Worm (Caenorhabditis elegans) whole organism, young adult: ENCODE results near the gene npr-31.
A peak's percentile ranks its signal among the peaks of the same experiment; 100 is the strongest.

ENCODE experiments used
- B0035.1 ChIP-seq: sonication (generic microtip); optimal IDR thresholded peaks from 2 replicates; lab custom pipeline; 2016; ENCODE audit warnings: missing genetic modification characterization, mild to moderate bottlenecking, missing compliant biosample characterization, missing genotype, missing genetic modification reagents
- C17E4.6 ChIP-seq: fragments of 200-800 bp; sonication (Bioruptor generic); IDR thresholded peaks from 2 replicates; pipeline ENCODE4 v1.3.6; 2022; ENCODE audit warnings: missing genetic modification reagents, missing genetic modification characterization, missing compliant biosample characterization
- F10E7.11 ChIP-seq: sonication (generic microtip); optimal IDR thresholded peaks from 2 replicates; lab custom pipeline; 2017; ENCODE audit warnings: mild to moderate bottlenecking, missing genetic modification characterization, moderate library complexity, missing compliant biosample characterization
- F33H1.4 ChIP-seq: fragments of 200-800 bp; sonication (Bioruptor generic); IDR thresholded peaks from 2 replicates; pipeline ENCODE4 v1.3.6; 2022; ENCODE audit warnings: missing genetic modification reagents, missing genetic modification characterization, missing compliant biosample characterization
- F37B4.10 ChIP-seq: fragments of 200-800 bp; sonication (Bioruptor generic); IDR thresholded peaks from 2 replicates; pipeline ENCODE4 v1.3.6; 2022; ENCODE audit warnings: missing genetic modification characterization, missing compliant biosample characterization
- F39B2.1 ChIP-seq: fragments of 200-800 bp; sonication (Bioruptor generic); IDR thresholded peaks from 2 replicates; pipeline ENCODE4 v1.3.6; 2022; ENCODE audit warnings: missing genetic modification reagents, missing genetic modification characterization, missing compliant biosample characterization
- F57A8.1 ChIP-seq: fragments of 200-800 bp; sonication (Bioruptor generic); optimal IDR thresholded peaks from 2 replicates; lab custom pipeline; 2018; ENCODE audit warnings: mild to moderate bottlenecking, missing genetic modification characterization, moderate library complexity, missing compliant biosample characterization
- K11D2.4 ChIP-seq: fragments of 200-800 bp; sonication (Bioruptor generic); IDR thresholded peaks from 2 replicates; pipeline ENCODE4 v1.3.6; 2022; ENCODE audit warnings: missing genetic modification reagents, missing genetic modification characterization, missing compliant biosample characterization
- Y67H2A.10 ChIP-seq: fragments of 200-800 bp; sonication (Bioruptor generic); conservative IDR thresholded peaks from 2 replicates; pipeline ENCODE4 v1.3.6; 2022; ENCODE audit warnings: missing genetic modification reagents, missing genetic modification characterization, missing compliant biosample characterization
- ZK185.1 ChIP-seq: sonication (generic microtip); optimal IDR thresholded peaks from 2 replicates; lab custom pipeline; 2016; ENCODE audit warnings: mild to moderate bottlenecking, missing genetic modification characterization, missing compliant biosample characterization; ENCODE audit not compliant: poor library complexity, severe bottlenecking
- atf-7 ChIP-seq: sonication (generic microtip); optimal IDR thresholded peaks from 2 replicates; lab custom pipeline; 2017; ENCODE audit warnings: mild to moderate bottlenecking, missing genetic modification characterization, missing compliant biosample characterization
- attf-6 ChIP-seq: fragments of 200-800 bp; sonication (Bioruptor generic); IDR thresholded peaks from 2 replicates; pipeline ENCODE4 v1.3.6; 2022; ENCODE audit warnings: missing genetic modification reagents, missing genetic modification characterization, missing compliant biosample characterization
- ccch-3 ChIP-seq: fragments of 200-800 bp; sonication (Bioruptor generic); optimal IDR thresholded peaks from 2 replicates; lab custom pipeline; 2018; ENCODE audit warnings: mild to moderate bottlenecking, missing genetic modification characterization, missing compliant biosample characterization
- ceh-100 ChIP-seq: fragments of 200-800 bp; sonication (Bioruptor generic); IDR thresholded peaks from 2 replicates; pipeline ENCODE4 v1.3.6; 2022; ENCODE audit warnings: missing genetic modification reagents, missing genetic modification characterization, missing compliant biosample characterization
- ceh-27 ChIP-seq: fragments of 200-800 bp; sonication (Bioruptor generic); optimal IDR thresholded peaks from 2 replicates; lab custom pipeline; 2018; ENCODE audit warnings: mild to moderate bottlenecking, missing genetic modification characterization, moderate library complexity, missing compliant biosample characterization
- ceh-79 ChIP-seq: sonication (generic microtip); optimal IDR thresholded peaks from 2 replicates; lab custom pipeline; 2017; ENCODE audit warnings: mild to moderate bottlenecking, missing genetic modification characterization, missing compliant biosample characterization
- dox-1 ChIP-seq: fragments of 200-800 bp; sonication (Bioruptor generic); IDR thresholded peaks from 2 replicates; pipeline ENCODE4 v1.3.6; 2022; ENCODE audit warnings: missing genetic modification reagents, missing genetic modification characterization, missing compliant biosample characterization
- egl-44 ChIP-seq: fragments of 200-800 bp; sonication (Bioruptor generic); IDR thresholded peaks from 2 replicates; pipeline ENCODE4 v1.3.6; 2022; ENCODE audit warnings: missing genetic modification reagents, missing genetic modification characterization, missing compliant biosample characterization
- ets-4 ChIP-seq: fragments of 200-800 bp; sonication (Bioruptor generic); optimal IDR thresholded peaks from 2 replicates; lab custom pipeline; 2018; ENCODE audit warnings: mild to moderate bottlenecking, missing genetic modification characterization, missing compliant biosample characterization
- fkh-3 ChIP-seq: sonication (generic microtip); optimal IDR thresholded peaks from 2 replicates; lab custom pipeline; 2016; ENCODE audit warnings: mild to moderate bottlenecking, missing genetic modification characterization, missing compliant biosample characterization
- gei-17 ChIP-seq: fragments of 200-800 bp; sonication (Bioruptor generic); optimal IDR thresholded peaks from 2 replicates; lab custom pipeline; 2018; ENCODE audit warnings: mild to moderate bottlenecking, missing genetic modification characterization, missing compliant biosample characterization
- him-1 ChIP-seq: sonication (generic microtip); optimal IDR thresholded peaks from 2 replicates; lab custom pipeline; 2016; ENCODE audit warnings: missing genotype, missing genetic modification reagents, missing genetic modification characterization, missing compliant biosample characterization
- hmg-1.2 ChIP-seq: fragments of 200-800 bp; sonication (Bioruptor generic); IDR thresholded peaks from 2 replicates; pipeline ENCODE4 v1.3.6; 2022; ENCODE audit warnings: missing genetic modification reagents, missing genetic modification characterization, missing compliant biosample characterization
- hmg-20 ChIP-seq: fragments of 200-800 bp; sonication (Bioruptor generic); IDR thresholded peaks from 2 replicates; pipeline ENCODE4 v1.3.6; 2022; ENCODE audit warnings: missing genetic modification reagents, missing genetic modification characterization, missing compliant biosample characterization
- let-526 ChIP-seq: fragments of 200-800 bp; sonication (Bioruptor generic); IDR thresholded peaks from 2 replicates; pipeline ENCODE4 v1.3.6; 2022; ENCODE audit warnings: missing genetic modification reagents, missing genetic modification characterization, missing compliant biosample characterization
- let-607 ChIP-seq, 2 experiments: fragments of 200-800 bp in 1 of 2; sonication (Bioruptor generic) in 1 of 2; sonication (generic microtip) in 1 of 2; optimal IDR thresholded peaks; 2 replicates each; lab custom pipeline; 2016 to 2018; ENCODE audit warnings: mild to moderate bottlenecking in 2 of 2, missing compliant biosample characterization in 2 of 2, missing genetic modification characterization in 2 of 2, moderate library complexity in 2 of 2, missing genotype in 1 of 2
- lin-26 ChIP-seq: fragments of 200-800 bp; sonication (Bioruptor generic); IDR thresholded peaks from 2 replicates; pipeline ENCODE4 v1.3.6; 2022; ENCODE audit warnings: missing genetic modification reagents, missing genetic modification characterization, missing compliant biosample characterization
- lin-54 ChIP-seq: fragments of 200-800 bp; sonication (Bioruptor generic); optimal IDR thresholded peaks from 2 replicates; lab custom pipeline; 2018; ENCODE audit warnings: mild to moderate bottlenecking, missing genetic modification characterization, missing compliant biosample characterization
- lsl-1 ChIP-seq: fragments of 200-800 bp; sonication (Bioruptor generic); optimal IDR thresholded peaks from 2 replicates; lab custom pipeline; 2018; ENCODE audit warnings: mild to moderate bottlenecking, missing genetic modification characterization, moderate library complexity, missing compliant biosample characterization
- madf-6 ChIP-seq: fragments of 200-800 bp; sonication (Bioruptor generic); IDR thresholded peaks from 2 replicates; pipeline ENCODE4 v1.3.6; 2022; ENCODE audit warnings: missing genetic modification reagents, missing genetic modification characterization, missing compliant biosample characterization
- nhr-120 ChIP-seq: fragments of 200-800 bp; sonication (Bioruptor generic); IDR thresholded peaks from 2 replicates; pipeline ENCODE4 v1.3.6; 2022; ENCODE audit warnings: missing genetic modification characterization, missing compliant biosample characterization
- nhr-27 ChIP-seq: fragments of 200-800 bp; sonication (Bioruptor generic); optimal IDR thresholded peaks from 2 replicates; lab custom pipeline; 2018; ENCODE audit warnings: mild to moderate bottlenecking, missing genetic modification characterization, moderate library complexity, missing compliant biosample characterization
- nhr-80 ChIP-seq: sonication (generic microtip); optimal IDR thresholded peaks from 2 replicates; lab custom pipeline; 2016; ENCODE audit warnings: missing genetic modification characterization, missing compliant biosample characterization
- nhr-90 ChIP-seq: sonication (generic microtip); optimal IDR thresholded peaks from 2 replicates; lab custom pipeline; 2016; ENCODE audit warnings: missing genotype, mild to moderate bottlenecking, missing genetic modification characterization, missing compliant biosample characterization
- pha-4 ChIP-seq: fragments of 150-350 bp; sonication (generic microtip); optimal IDR thresholded peaks from 2 replicates; lab custom pipeline; 2014; ENCODE audit warnings: missing biosample characterization, missing genetic modification reagents, missing genetic modification characterization
- rec-8 ChIP-seq, 2 experiments: sonication (generic microtip); optimal IDR thresholded peaks; 2 replicates each; lab custom pipeline; 2016; ENCODE audit warnings: mild to moderate bottlenecking in 2 of 2, missing genetic modification characterization in 2 of 2, missing genetic modification reagents in 2 of 2, missing genotype in 2 of 2, missing biosample characterization in 1 of 2, missing compliant biosample characterization in 1 of 2, moderate library complexity in 1 of 2
- repo-1 ChIP-seq: sonication (generic microtip); optimal IDR thresholded peaks from 2 replicates; lab custom pipeline; 2017; ENCODE audit warnings: mild to moderate bottlenecking, missing genetic modification characterization, missing compliant biosample characterization
- sdz-38 ChIP-seq: sonication (generic microtip); optimal IDR thresholded peaks from 2 replicates; lab custom pipeline; 2016; ENCODE audit warnings: missing genotype, missing genetic modification characterization, missing compliant biosample characterization
- snpc-3.4 ChIP-seq: sonication (generic microtip); optimal IDR thresholded peaks from 2 replicates; lab custom pipeline; 2017; ENCODE audit warnings: missing genetic modification characterization, mild to moderate bottlenecking, missing compliant biosample characterization, antibody characterized with exemption, moderate library complexity, missing genotype, missing genetic modification reagents
- snpc-4 ChIP-seq, 5 experiments: fragments of 150-350 bp in 1 of 5; sonication (generic microtip) in 4 of 5; optimal IDR thresholded peaks; 2 replicates each; lab custom pipeline; 2014 to 2018; ENCODE audit warnings: missing genetic modification characterization in 5 of 5, missing biosample characterization in 3 of 5, antibody characterized with exemption in 2 of 5, mild to moderate bottlenecking in 2 of 5, missing compliant biosample characterization in 2 of 5, missing genotype in 2 of 5, moderate library complexity in 2 of 5, missing genetic modification reagents in 1 of 5
- tbx-9 ChIP-seq: sonication (generic microtip); optimal IDR thresholded peaks from 2 replicates; lab custom pipeline; 2016; ENCODE audit warnings: borderline replicate concordance, missing genetic modification characterization, inconsistent platforms, missing compliant biosample characterization
- tlf-1 ChIP-seq: fragments of 200-800 bp; sonication (Bioruptor generic); optimal IDR thresholded peaks from 2 replicates; lab custom pipeline; 2018; ENCODE audit warnings: mild to moderate bottlenecking, missing genetic modification characterization, missing compliant biosample characterization
- xnd-1 ChIP-seq: sonication (generic microtip); optimal IDR thresholded peaks from 2 replicates; lab custom pipeline; 2016; ENCODE audit warnings: missing genotype, missing genetic modification reagents, missing genetic modification characterization, missing compliant biosample characterization
- ztf-26 ChIP-seq: sonication (generic microtip); optimal IDR thresholded peaks from 2 replicates; lab custom pipeline; 2017; ENCODE audit warnings: missing genetic modification characterization, missing compliant biosample characterization

npr-31 gene

ce11 chrII:7144307-7144706, at the start of gene npr-31:
Gene npr-31, plus strand, starts transcription at chrII:7144607.
- TF ChIP-seq tbx-9, result no peak
- no peak for TF ChIP-seq C17E4.6
- TF ChIP-seq pha-4, result no peak
- TF ChIP-seq F39B2.1 (GFP tag; lab: Robert Waterston, UW), result no peak
- no peak for TF ChIP-seq rec-8 (tag; optimal IDR thresholded peaks at IDR 0.05; lab: Kevin White, UChicago)
- TF ChIP-seq hmg-1.2 (GFP tag; lab: Robert Waterston, UW), result no peak
- TF ChIP-seq nhr-27 (tag; lab: Kevin White, UChicago), result no peak
- TF ChIP-seq Y67H2A.10 (GFP tag; lab: Robert Waterston, UW), result no peak
- TF ChIP-seq lin-54 (GFP tag; lab: Kevin White, UChicago), result no peak

ce11 chrII:7095970-7096369, 48.4 kb upstream of the npr-31 start:
- TF ChIP-seq ceh-100 (no peak), F57A8.1 (no peak), ceh-79 (tag; lab: Kevin White, UChicago) (no peak), repo-1 (tag; lab: Kevin White, UChicago) (no peak), F37B4.10 (GFP tag; lab: Robert Waterston, UW) (no peak), lin-26 (0 out of 2 replicates have a peak, but pooled peaks have one; percentile 43), ets-4 (GFP tag; lab: Kevin White, UChicago) (no peak), F10E7.11 (tag; lab: Kevin White, UChicago) (no peak), dox-1 (no peak), nhr-27 (tag; lab: Kevin White, UChicago) (no peak), xnd-1 (tag; lab: Kevin White, UChicago) (peak; percentile 22), B0035.1 (tag; lab: Kevin White, UChicago) (no peak), nhr-80 (tag; lab: Kevin White, UChicago) (no peak), attf-6 (no peak), gei-17 (GFP tag; lab: Kevin White, UChicago) (no peak), egl-44 (GFP tag; lab: Robert Waterston, UW) (no peak), ccch-3 (GFP tag; lab: Kevin White, UChicago) (no peak), nhr-90 (tag; lab: Kevin White, UChicago) (no peak), atf-7 (tag; lab: Kevin White, UChicago) (no peak), snpc-3.4 (no peak), ceh-27 (GFP tag; lab: Kevin White, UChicago) (no peak), ztf-26 (tag; lab: Kevin White, UChicago) (no peak), tlf-1 (GFP tag; lab: Kevin White, UChicago) (no peak), lsl-1 (GFP tag; lab: Kevin White, UChicago) (no peak), nhr-120 (no peak), let-526 (GFP tag; lab: Robert Waterston, UW) (no peak), sdz-38 (tag; lab: Kevin White, UChicago) (no peak), F33H1.4 (GFP tag; lab: Robert Waterston, UW) (no peak), fkh-3 (no peak), him-1 (peak; percentile 18), ZK185.1 (tag; lab: Kevin White, UChicago) (no peak), K11D2.4 (GFP tag; lab: Robert Waterston, UW) (no peak), let-607 (tag; optimal IDR thresholded peaks at IDR 0.05; lab: Kevin White, UChicago) (no peak), hmg-20 (GFP tag; lab: Robert Waterston, UW) (no peak), snpc-4 (GFP tag; optimal IDR thresholded peaks at IDR 0.05; lab: Kevin White, UChicago) (no peak), snpc-4 (tag; optimal IDR thresholded peaks at IDR 0.05; lab: Kevin White, UChicago) (no peak), madf-6 (GFP tag; lab: Robert Waterston, UW) (peak; percentile 58)
